In genomic region chrX:10876451-10876850, dm6 we compare ENCODE assay signal across 2 fruit fly cellular contexts.
TF ChIP-seq lines count a peak whose summit lies in the region.

No protein-coding gene starts in this region.

- TF ChIP-seq CTCF in whole organism, embryonic (GFP tag; optimal IDR thresholded peaks at IDR 0.05; lab: Kevin White, UChicago): no peak

TF ChIP-seq in whole organism, embryonic, 481 proteins besides CTCF, POLR2A, EP300 and RAD21:
- TF ChIP-seq en (GFP tag; optimal IDR thresholded peaks at IDR 0.05; lab: Kevin White, UChicago) (no peak), sug (tag; optimal IDR thresholded peaks at IDR 0.05; lab: Kevin White, UChicago) (peak; percentile 56)
TF ChIP-seq in whole organism, embryonic: peak in this region for 1.

TF ChIP-seq in whole organism, wandering third instar larva, 38 proteins besides CTCF, POLR2A, EP300 and RAD21:
- TF ChIP-seq Hr78 (GFP tag; optimal IDR thresholded peaks at IDR 0.05; lab: Kevin White, UChicago): no peak
- no peak for TF ChIP-seq Rel (GFP tag; optimal IDR thresholded peaks at IDR 0.05; lab: Kevin White, UChicago)
- peak; percentile 96 for TF ChIP-seq Rel (tag; optimal IDR thresholded peaks at IDR 0.05; lab: Kevin White, UChicago)
- no peak for TF ChIP-seq Hnf4 (GFP tag; optimal IDR thresholded peaks at IDR 0.05; lab: Kevin White, UChicago)
- TF ChIP-seq Vsx2 (GFP tag; optimal IDR thresholded peaks at IDR 0.05; lab: Kevin White, UChicago; ENCODE audit: partially characterized antibody): no peak
- TF ChIP-seq ey (GFP tag; optimal IDR thresholded peaks at IDR 0.05; lab: Kevin White, UChicago): no peak
